Worm (Caenorhabditis elegans) whole organism, L4 larva: ENCODE measurements around the gene T24H10.1.

ENCODE experiments used
- Y105C5A.15 ChIP-seq: fragments of 200-800 bp; sonication (Bioruptor generic); IDR thresholded peaks from 2 replicates; pipeline ENCODE4 v1.3.6; 2022; ENCODE audit warnings: missing genetic modification characterization, missing compliant biosample characterization
- Y75B8A.6 ChIP-seq: fragments of 200-800 bp; sonication (Bioruptor generic); IDR thresholded peaks from 2 replicates; pipeline ENCODE4 v1.3.6; 2022; ENCODE audit warnings: missing genetic modification reagents, missing genetic modification characterization, missing compliant biosample characterization
- ama-1 ChIP-seq: fragments of 150-350 bp; optimal IDR thresholded peaks from 2 replicates; lab custom pipeline; 2014; ENCODE audit warnings: inconsistent platforms, mixed read lengths
- ceh-62 ChIP-seq: sonication (generic microtip); optimal IDR thresholded peaks from 2 replicates; lab custom pipeline; 2017; ENCODE audit warnings: missing biosample characterization, missing genetic modification characterization
- gei-8 ChIP-seq: fragments of 200-800 bp; sonication (Bioruptor generic); optimal IDR thresholded peaks from 2 replicates; lab custom pipeline; 2018; ENCODE audit warnings: mild to moderate bottlenecking, missing genetic modification characterization, missing compliant biosample characterization
- hif-1 ChIP-seq, 2 experiments: sonication (generic microtip); optimal IDR thresholded peaks; 2 replicates each; lab custom pipeline; 2016 to 2017; ENCODE audit warnings: missing compliant biosample characterization in 2 of 2, missing genetic modification characterization in 2 of 2, missing genetic modification reagents in 2 of 2, missing genotype in 2 of 2, mild to moderate bottlenecking in 1 of 2
- jun-1 ChIP-seq: fragments of 150-350 bp; optimal IDR thresholded peaks from 2 replicates; lab custom pipeline; 2014; ENCODE audit warnings: missing biosample characterization, missing genetic modification reagents, missing genetic modification characterization
- lin-1 ChIP-seq: fragments of 200-800 bp; sonication (Bioruptor generic); IDR thresholded peaks from 2 replicates; pipeline ENCODE4 v1.3.6; 2022; ENCODE audit warnings: missing genetic modification reagents, missing genetic modification characterization, missing compliant biosample characterization
- lin-29 ChIP-seq: fragments of 200-800 bp; sonication (Bioruptor generic); IDR thresholded peaks from 2 replicates; pipeline ENCODE4 v1.3.6; 2022; ENCODE audit warnings: missing genetic modification reagents, missing genetic modification characterization, missing compliant biosample characterization
- madf-5 ChIP-seq, 2 experiments: fragments of 200-800 bp; sonication (Bioruptor generic); IDR thresholded peaks; 2 replicates each; pipeline ENCODE4 v1.3.6; 2022; ENCODE audit warnings: missing compliant biosample characterization in 2 of 2, missing genetic modification characterization in 2 of 2
- pha-4 ChIP-seq, 2 experiments: fragments of 150-350 bp in 1 of 2; fragments of 200-800 bp in 1 of 2; sonication (Bioruptor generic) in 1 of 2; IDR thresholded peaks in 1 of 2; optimal IDR thresholded peaks in 1 of 2; 2 replicates each; pipeline versions ENCODE4 v1.3.6 to Lab custom; 2014 to 2022; ENCODE audit warnings: missing genetic modification characterization in 2 of 2, missing genetic modification reagents in 2 of 2, missing biosample characterization in 1 of 2, missing compliant biosample characterization in 1 of 2
- saeg-2 ChIP-seq: fragments of 200-800 bp; sonication (Bioruptor generic); IDR thresholded peaks from 2 replicates; pipeline ENCODE4 v1.3.6; 2022; ENCODE audit warnings: missing genetic modification reagents, missing genetic modification characterization, missing compliant biosample characterization
- vab-7 ChIP-seq: fragments of 200-800 bp; sonication (Bioruptor generic); IDR thresholded peaks from 2 replicates; pipeline ENCODE4 v1.3.6; 2022; ENCODE audit warnings: missing genetic modification reagents, missing genetic modification characterization, missing compliant biosample characterization
- zip-11 ChIP-seq: fragments of 200-800 bp; sonication (Bioruptor generic); IDR thresholded peaks from 2 replicates; pipeline ENCODE4 v1.3.6; 2022; ENCODE audit warnings: missing genetic modification characterization, missing compliant biosample characterization
- ztf-7 ChIP-seq: fragments of 150-350 bp; optimal IDR thresholded peaks from 2 replicates; lab custom pipeline; 2014; ENCODE audit warnings: missing biosample characterization, missing genetic modification characterization

T24H10.1 gene

ce11 chrII:9148079-9148478, 48.9 kb downstream of the T24H10.1 start:
- TF ChIP-seq vab-7 (GFP tag; lab: Robert Waterston, UW) (no peak), ceh-62 (tag; lab: Kevin White, UChicago) (no peak), jun-1 (tag; lab: Kevin White, UChicago) (no peak), Y75B8A.6 (GFP tag; lab: Robert Waterston, UW) (no peak), lin-29 (GFP tag; lab: Robert Waterston, UW) (no peak), Y105C5A.15 (GFP tag; lab: Robert Waterston, UW) (no peak), pha-4 (GFP tag; IDR thresholded peaks at IDR 0.05; lab: Robert Waterston, UW) (no peak), pha-4 (tag; optimal IDR thresholded peaks at IDR 0.05; lab: Kevin White, UChicago) (no peak), ama-1 (no peak), gei-8 (GFP tag; lab: Kevin White, UChicago) (no peak), saeg-2 (no peak), hif-1 (tag; optimal IDR thresholded peaks at IDR 0.05; lab: Kevin White, UChicago) (no peak), lin-1 (GFP tag; lab: Robert Waterston, UW) (no peak), ztf-7 (tag; lab: Kevin White, UChicago) (no peak), madf-5 (GFP tag; IDR thresholded peaks at IDR 0.05; lab: Robert Waterston, UW) (no peak), zip-11 (GFP tag; lab: Robert Waterston, UW) (no peak)
